Worm (Caenorhabditis elegans) whole organism, late embryonic: Measurements from ENCODE around the gene rab-1.

Experiments used
- F13H6.1 ChIP-seq: sonication (generic microtip); optimal IDR thresholded peaks from 2 replicates; lab custom pipeline; 2016; ENCODE audit warnings: missing genetic modification characterization, missing compliant biosample characterization
- K02D7.2 ChIP-seq: sonication (generic microtip); optimal IDR thresholded peaks from 2 replicates; lab custom pipeline; 2017; ENCODE audit warnings: mild to moderate bottlenecking, missing genetic modification characterization, missing compliant biosample characterization
- K09A11.1 ChIP-seq: sonication (generic microtip); optimal IDR thresholded peaks from 2 replicates; lab custom pipeline; 2017; ENCODE audit warnings: antibody characterized with exemption, mild to moderate bottlenecking, missing genetic modification characterization, missing compliant biosample characterization; ENCODE audit not compliant: insufficient read depth
- Y22D7AL.16 ChIP-seq: sonication (generic microtip); optimal IDR thresholded peaks from 2 replicates; lab custom pipeline; 2016; ENCODE audit warnings: missing genetic modification characterization, missing compliant biosample characterization
- ahr-1 ChIP-seq: sonication (generic microtip); optimal IDR thresholded peaks from 2 replicates; lab custom pipeline; 2016; ENCODE audit warnings: missing genetic modification characterization, missing compliant biosample characterization
- ceh-14 ChIP-seq: sonication (generic microtip); optimal IDR thresholded peaks from 2 replicates; lab custom pipeline; 2016; ENCODE audit warnings: missing genotype, missing genetic modification characterization, missing compliant biosample characterization
- ceh-2 ChIP-seq: sonication (generic microtip); optimal IDR thresholded peaks from 2 replicates; lab custom pipeline; 2016; ENCODE audit warnings: missing genotype, missing genetic modification characterization, missing compliant biosample characterization
- ceh-24 ChIP-seq: sonication (generic microtip); optimal IDR thresholded peaks from 2 replicates; lab custom pipeline; 2016; ENCODE audit warnings: mild to moderate bottlenecking, missing genetic modification characterization, missing compliant biosample characterization
- ceh-34 ChIP-seq: sonication (generic microtip); optimal IDR thresholded peaks from 2 replicates; lab custom pipeline; 2016; ENCODE audit warnings: mild to moderate bottlenecking, missing genetic modification characterization, missing compliant biosample characterization
- ceh-45 ChIP-seq: fragments of 200-800 bp; sonication (Bioruptor generic); IDR thresholded peaks from 2 replicates; pipeline ENCODE4 v1.3.6; 2022; ENCODE audit warnings: missing genetic modification reagents, missing genetic modification characterization, missing compliant biosample characterization
- ceh-9 ChIP-seq: sonication (generic microtip); optimal IDR thresholded peaks from 2 replicates; lab custom pipeline; 2016; ENCODE audit warnings: mild to moderate bottlenecking, missing genetic modification characterization, inconsistent platforms, missing compliant biosample characterization
- che-1 ChIP-seq: sonication (generic microtip); optimal IDR thresholded peaks from 2 replicates; lab custom pipeline; 2016; ENCODE audit warnings: mild to moderate bottlenecking, missing genetic modification characterization, missing compliant biosample characterization
- dve-1 ChIP-seq: sonication (generic microtip); optimal IDR thresholded peaks from 2 replicates; lab custom pipeline; 2017; ENCODE audit warnings: antibody characterized with exemption, mild to moderate bottlenecking, missing genetic modification characterization, missing compliant biosample characterization
- eyg-1 ChIP-seq: sonication (generic microtip); optimal IDR thresholded peaks from 2 replicates; lab custom pipeline; 2016; ENCODE audit warnings: missing genotype, missing genetic modification characterization, missing compliant biosample characterization
- fax-1 ChIP-seq: sonication (generic microtip); optimal IDR thresholded peaks from 2 replicates; lab custom pipeline; 2016; ENCODE audit warnings: missing genotype, missing genetic modification characterization, missing compliant biosample characterization
- fkh-6 ChIP-seq: sonication (generic microtip); optimal IDR thresholded peaks from 2 replicates; lab custom pipeline; 2016; ENCODE audit warnings: missing genetic modification characterization, missing compliant biosample characterization
- gmeb-2 ChIP-seq: sonication (generic microtip); optimal IDR thresholded peaks from 2 replicates; lab custom pipeline; 2016; ENCODE audit warnings: missing genetic modification characterization, inconsistent platforms, missing compliant biosample characterization
- hlh-13 ChIP-seq: fragments of 200-800 bp; sonication (Bioruptor generic); optimal IDR thresholded peaks from 2 replicates; lab custom pipeline; 2018; ENCODE audit warnings: mild to moderate bottlenecking, missing genetic modification characterization, missing compliant biosample characterization
- hlh-6 ChIP-seq: sonication (generic microtip); optimal IDR thresholded peaks from 2 replicates; lab custom pipeline; 2016; ENCODE audit warnings: missing genotype, missing genetic modification characterization, missing compliant biosample characterization
- lim-6 ChIP-seq: sonication (generic microtip); optimal IDR thresholded peaks from 2 replicates; lab custom pipeline; 2016; ENCODE audit warnings: missing genetic modification characterization, missing compliant biosample characterization
- lin-11 ChIP-seq: fragments of 200-800 bp; sonication (Bioruptor generic); optimal IDR thresholded peaks from 2 replicates; lab custom pipeline; 2018; ENCODE audit warnings: mild to moderate bottlenecking, missing genetic modification characterization, missing compliant biosample characterization
- madf-2 ChIP-seq: sonication (generic microtip); optimal IDR thresholded peaks from 2 replicates; lab custom pipeline; 2017; ENCODE audit warnings: missing genetic modification characterization, missing compliant biosample characterization
- mec-3 ChIP-seq: sonication (generic microtip); optimal IDR thresholded peaks from 2 replicates; lab custom pipeline; 2016; ENCODE audit warnings: borderline replicate concordance, missing genetic modification characterization, missing compliant biosample characterization
- nhr-11 ChIP-seq: fragments of 150-350 bp; optimal IDR thresholded peaks from 2 replicates; lab custom pipeline; 2014; ENCODE audit warnings: missing biosample characterization, missing genetic modification characterization
- nhr-232 ChIP-seq: sonication (generic microtip); optimal IDR thresholded peaks from 2 replicates; lab custom pipeline; 2016; ENCODE audit warnings: missing genetic modification characterization, missing compliant biosample characterization
- npax-4 ChIP-seq: sonication (generic microtip); optimal IDR thresholded peaks from 2 replicates; lab custom pipeline; 2016; ENCODE audit warnings: missing genetic modification characterization, missing compliant biosample characterization
- pag-3 ChIP-seq: sonication (generic microtip); optimal IDR thresholded peaks from 2 replicates; lab custom pipeline; 2016; ENCODE audit warnings: missing compliant biosample characterization, missing genetic modification characterization, borderline replicate concordance
- pat-9 ChIP-seq: fragments of 200-800 bp; sonication (Bioruptor generic); optimal IDR thresholded peaks from 2 replicates; lab custom pipeline; 2018; ENCODE audit warnings: mild to moderate bottlenecking, missing genetic modification characterization, moderate library complexity, missing compliant biosample characterization
- pax-1 ChIP-seq: fragments of 150-350 bp; optimal IDR thresholded peaks from 2 replicates; lab custom pipeline; 2014; ENCODE audit warnings: missing biosample characterization, missing genetic modification characterization
- rnt-1 ChIP-seq: sonication (generic microtip); optimal IDR thresholded peaks from 2 replicates; lab custom pipeline; 2016; ENCODE audit warnings: missing genetic modification characterization, missing compliant biosample characterization
- syd-9 ChIP-seq: sonication (generic microtip); optimal IDR thresholded peaks from 2 replicates; lab custom pipeline; 2016; ENCODE audit warnings: mild to moderate bottlenecking, missing genetic modification characterization, moderate library complexity, missing compliant biosample characterization
- tbx-7 ChIP-seq: sonication (generic microtip); optimal IDR thresholded peaks from 2 replicates; lab custom pipeline; 2016; ENCODE audit warnings: missing genotype, missing genetic modification characterization, missing compliant biosample characterization
- unc-3 ChIP-seq, 2 experiments: fragments of 200-800 bp in 1 of 2; sonication (Bioruptor generic) in 1 of 2; sonication (generic microtip) in 1 of 2; conservative IDR thresholded peaks in 1 of 2; optimal IDR thresholded peaks in 1 of 2; 2 replicates each; pipeline versions ENCODE4 v1.3.6 to Lab custom; 2016 to 2022; ENCODE audit warnings: missing compliant biosample characterization in 2 of 2, missing genetic modification characterization in 2 of 2, missing genetic modification reagents in 1 of 2
- unc-42 ChIP-seq: sonication (generic microtip); optimal IDR thresholded peaks from 2 replicates; lab custom pipeline; 2016; ENCODE audit warnings: missing genotype, missing genetic modification characterization, missing compliant biosample characterization
- unc-55 ChIP-seq: sonication (generic microtip); optimal IDR thresholded peaks from 2 replicates; lab custom pipeline; 2017; ENCODE audit warnings: missing biosample characterization, missing genetic modification reagents, missing genetic modification characterization
- ztf-16 ChIP-seq: sonication (generic microtip); optimal IDR thresholded peaks from 2 replicates; lab custom pipeline; 2017; ENCODE audit warnings: missing genetic modification characterization, missing compliant biosample characterization

rab-1 gene

ce11 chrV:1270611-1271010 is 6.8 kb upstream of the rab-1 start, which contains the start of gene Y75B7B.1:
Gene Y75B7B.1 (plus strand): TSS chrV:1270911.
- TF ChIP-seq fax-1 (tag; lab: Kevin White, UChicago): no peak
- TF ChIP-seq mec-3 (tag; lab: Kevin White, UChicago): no peak
- no peak for TF ChIP-seq K09A11.1
- TF ChIP-seq che-1: no peak
- no peak for TF ChIP-seq F13H6.1
- no peak for TF ChIP-seq unc-3 (GFP tag; conservative IDR thresholded peaks at IDR 0.05; lab: Robert Waterston, UW)
- no peak for TF ChIP-seq unc-3 (tag; optimal IDR thresholded peaks at IDR 0.05; lab: Kevin White, UChicago)
- no peak for TF ChIP-seq ztf-16
- TF ChIP-seq dve-1 (tag; lab: Kevin White, UChicago): no peak
- TF ChIP-seq pat-9 (tag; lab: Kevin White, UChicago): no peak
- TF ChIP-seq nhr-11: no peak

ce11 chrV:1266540-1266939 is 2.8 kb upstream of the rab-1 start:
- TF ChIP-seq unc-3 (GFP tag; conservative IDR thresholded peaks at IDR 0.05; lab: Robert Waterston, UW) (no peak), unc-3 (tag; optimal IDR thresholded peaks at IDR 0.05; lab: Kevin White, UChicago) (no peak), syd-9 (no peak), F13H6.1 (no peak), mec-3 (tag; lab: Kevin White, UChicago) (no peak), gmeb-2 (no peak), lim-6 (tag; lab: Kevin White, UChicago) (no peak), ceh-24 (tag; lab: Kevin White, UChicago) (no peak), pat-9 (tag; lab: Kevin White, UChicago) (no peak), hlh-13 (no peak), pag-3 (tag; lab: Kevin White, UChicago) (no peak), madf-2 (tag; lab: Kevin White, UChicago) (no peak), lin-11 (tag; lab: Kevin White, UChicago) (no peak), eyg-1 (tag; lab: Kevin White, UChicago) (no peak), Y22D7AL.16 (tag; lab: Kevin White, UChicago) (no peak)

- TF ChIP-seq ceh-2 (no peak), pax-1 (no peak), ceh-24 (tag; lab: Kevin White, UChicago) (no peak), pag-3 (tag; lab: Kevin White, UChicago) (no peak), npax-4 (no peak), nhr-232 (no peak), ceh-9 (tag; lab: Kevin White, UChicago) (no peak), madf-2 (tag; lab: Kevin White, UChicago) (no peak), lin-11 (tag; lab: Kevin White, UChicago) (no peak), K02D7.2 (tag; lab: Kevin White, UChicago) (no peak), rnt-1 (tag; lab: Kevin White, UChicago) (no peak), ceh-34 (tag; lab: Kevin White, UChicago) (no peak), ahr-1 (tag; lab: Kevin White, UChicago) (no peak), gmeb-2 (no peak), fkh-6 (tag; lab: Kevin White, UChicago) (no peak), nhr-11 (no peak), unc-3 (GFP tag; conservative IDR thresholded peaks at IDR 0.05; lab: Robert Waterston, UW) (no peak), unc-3 (tag; optimal IDR thresholded peaks at IDR 0.05; lab: Kevin White, UChicago) (no peak), hlh-6 (tag; lab: Kevin White, UChicago) (no peak), unc-55 (GFP tag; lab: Kevin White, UChicago) (no peak), ceh-14 (tag; lab: Kevin White, UChicago) (no peak)
Observed at ce11 chrV:1263078-1263732, 584 bp downstream of the rab-1 start.

ce11 chrV:1262036-1262435 is 1.8 kb downstream of the rab-1 start:
- TF ChIP-seq pax-1 (no peak), unc-42 (tag; lab: Kevin White, UChicago) (no peak), rnt-1 (tag; lab: Kevin White, UChicago) (no peak), ceh-45 (GFP tag; lab: Robert Waterston, UW) (no peak), tbx-7 (tag; lab: Kevin White, UChicago) (no peak)
- TF ChIP-seq, all 69 proteins: peak for 0
